Fruit fly (Drosophila melanogaster) whole organism, embryonic: ENCODE measurements around the gene veli.

Experiments used
- Asciz ChIP-seq: fragments of 200-800 bp; sonication (Bioruptor generic); optimal IDR thresholded peaks from 2 replicates; lab custom pipeline; 2017; ENCODE audit warnings: missing biosample characterization, mild to moderate bottlenecking, missing genetic modification characterization, missing genetic modification reagents
- CG14667 ChIP-seq: fragments of 200-800 bp; sonication (Bioruptor generic); IDR thresholded peaks from 2 replicates; pipeline ENCODE4 v1.3.6; 2022; ENCODE audit warnings: missing biosample characterization, missing genetic modification characterization
- CG2712 ChIP-seq: fragments of 200-800 bp; optimal IDR thresholded peaks from 3 replicates; lab custom pipeline; 2019; ENCODE audit warnings: missing biosample characterization, mild to moderate bottlenecking, missing genetic modification characterization, moderate library complexity
- CG2875 ChIP-seq: fragments of 200-800 bp; sonication (Bioruptor generic); optimal IDR thresholded peaks from 2 replicates; lab custom pipeline; 2017; ENCODE audit warnings: missing biosample characterization, mild to moderate bottlenecking, missing genetic modification characterization, missing genetic modification reagents
- CG31224 ChIP-seq: fragments of 200-800 bp; sonication (Bioruptor generic); IDR thresholded peaks from 2 replicates; pipeline ENCODE4 v1.3.6; 2022; ENCODE audit warnings: missing biosample characterization, missing genetic modification characterization
- CG31388 ChIP-seq: fragments of 200-800 bp; sonication (Bioruptor generic); optimal IDR thresholded peaks from 2 replicates; lab custom pipeline; 2016; ENCODE audit warnings: missing biosample characterization, missing genetic modification characterization
- CG32767 ChIP-seq: fragments of 200-800 bp; sonication (Bioruptor generic); IDR thresholded peaks from 2 replicates; pipeline ENCODE4 v1.3.6; 2022; ENCODE audit warnings: missing biosample characterization, missing genetic modification characterization
- CG4820 ChIP-seq: fragments of 200-800 bp; sonication (Bioruptor generic); optimal IDR thresholded peaks from 3 replicates; lab custom pipeline; 2016; ENCODE audit warnings: missing biosample characterization, missing genetic modification characterization
- CG5180 ChIP-seq: fragments of 200-800 bp; sonication (Bioruptor generic); optimal IDR thresholded peaks from 3 replicates; lab custom pipeline; 2017; ENCODE audit warnings: missing biosample characterization, missing genetic modification characterization, mild to moderate bottlenecking, moderate library complexity, missing genetic modification reagents
- CG6683 ChIP-seq: fragments of 200-800 bp; sonication (Bioruptor generic); optimal IDR thresholded peaks from 2 replicates; lab custom pipeline; 2017; ENCODE audit warnings: missing biosample characterization, mild to moderate bottlenecking, missing genetic modification characterization, missing genetic modification reagents
- CG8290 ChIP-seq, 3 experiments: fragments of 200-800 bp; sonication (Bioruptor generic); optimal IDR thresholded peaks; 2 replicates each; lab custom pipeline; 2016 to 2019; ENCODE audit warnings: missing biosample characterization in 3 of 3, missing genetic modification characterization in 3 of 3, mild to moderate bottlenecking in 2 of 3, moderate library complexity in 1 of 3
- CG9215 ChIP-seq: fragments of 200-800 bp; sonication (Bioruptor generic); IDR thresholded peaks from 2 replicates; pipeline ENCODE4 v1.3.6; 2022; ENCODE audit warnings: missing biosample characterization, missing genetic modification characterization
- CG9727 ChIP-seq: fragments of 200-800 bp; sonication (Bioruptor generic); optimal IDR thresholded peaks from 3 replicates; lab custom pipeline; 2017; ENCODE audit warnings: missing biosample characterization, mild to moderate bottlenecking, missing genetic modification characterization
- D19A ChIP-seq: fragments of 200-800 bp; optimal IDR thresholded peaks from 3 replicates; lab custom pipeline; 2019; ENCODE audit warnings: missing biosample characterization, mild to moderate bottlenecking, missing genetic modification characterization, moderate library complexity
- Deaf1 ChIP-seq: fragments of 200-800 bp; optimal IDR thresholded peaks from 3 replicates; lab custom pipeline; 2019; ENCODE audit warnings: missing biosample characterization, mild to moderate bottlenecking, missing genetic modification characterization, moderate library complexity
- Dref ChIP-seq: fragments of 200-800 bp; sonication (Bioruptor generic); IDR thresholded peaks from 2 replicates; pipeline ENCODE4 v1.3.6; 2022; ENCODE audit warnings: missing biosample characterization, missing genetic modification characterization
- ERR ChIP-seq: fragments of 200-800 bp; sonication (Bioruptor generic); optimal IDR thresholded peaks from 2 replicates; lab custom pipeline; 2016; ENCODE audit warnings: missing biosample characterization, missing genetic modification characterization
- HHEX ChIP-seq: fragments of 200-800 bp; sonication (Bioruptor generic); optimal IDR thresholded peaks from 3 replicates; lab custom pipeline; 2017; ENCODE audit warnings: missing biosample characterization, mild to moderate bottlenecking, missing genetic modification characterization, missing genetic modification reagents
- Meics ChIP-seq: fragments of 200-800 bp; sonication (Bioruptor generic); optimal IDR thresholded peaks from 2 replicates; lab custom pipeline; 2017; ENCODE audit warnings: missing biosample characterization, mild to moderate bottlenecking, missing genetic modification characterization
- Mrtf ChIP-seq: fragments of 200-800 bp; sonication (Bioruptor generic); IDR thresholded peaks from 3 replicates; pipeline ENCODE4 v1.3.6; 2022; ENCODE audit warnings: missing biosample characterization, missing genetic modification characterization
- NC2α ChIP-seq: fragments of 200-800 bp; sonication (Bioruptor generic); optimal IDR thresholded peaks from 2 replicates; lab custom pipeline; 2016; ENCODE audit warnings: missing biosample characterization, missing genetic modification characterization
- Neu2 ChIP-seq: fragments of 200-800 bp; sonication (Bioruptor generic); optimal IDR thresholded peaks from 3 replicates; lab custom pipeline; 2016; ENCODE audit warnings: missing biosample characterization, missing genetic modification characterization, borderline replicate concordance
- Oaz ChIP-seq: fragments of 200-800 bp; sonication (Bioruptor generic); IDR thresholded peaks from 2 replicates; pipeline ENCODE4 v1.3.6; 2022; ENCODE audit warnings: missing biosample characterization, missing genetic modification characterization
- Ptx1 ChIP-seq: fragments of 200-800 bp; sonication (Bioruptor generic); IDR thresholded peaks from 2 replicates; pipeline ENCODE4 v1.3.6; 2022; ENCODE audit warnings: missing biosample characterization, missing genetic modification characterization
- Rfx ChIP-seq: fragments of 200-800 bp; sonication (Bioruptor generic); IDR thresholded peaks from 2 replicates; pipeline ENCODE4 v1.3.6; 2022; ENCODE audit warnings: missing biosample characterization, missing genetic modification characterization
- Scr ChIP-seq: fragments of 200-800 bp; sonication (Bioruptor generic); IDR thresholded peaks from 2 replicates; pipeline ENCODE4 v1.3.6; 2022; ENCODE audit warnings: missing biosample characterization, missing genetic modification characterization; ENCODE audit not compliant: partially characterized antibody
- Sin3A ChIP-seq: fragments of >200 bp; optimal IDR thresholded peaks from 2 replicates; lab custom pipeline; 2018
- Sox100B ChIP-seq: fragments of 200-800 bp; sonication (Bioruptor generic); optimal IDR thresholded peaks from 3 replicates; lab custom pipeline; 2018; ENCODE audit warnings: missing biosample characterization, mild to moderate bottlenecking, missing genetic modification characterization
- Sox102F ChIP-seq: fragments of 200-800 bp; sonication (Bioruptor generic); optimal IDR thresholded peaks from 2 replicates; lab custom pipeline; 2018; ENCODE audit warnings: missing biosample characterization, mild to moderate bottlenecking, missing genetic modification characterization, moderate library complexity
- Sry-β ChIP-seq: fragments of 200-800 bp; sonication (Bioruptor generic); optimal IDR thresholded peaks from 2 replicates; lab custom pipeline; 2018; ENCODE audit warnings: missing biosample characterization, mild to moderate bottlenecking, missing genetic modification characterization, moderate library complexity
- bsh ChIP-seq, 2 experiments: fragments of 200-800 bp; sonication (Bioruptor generic); optimal IDR thresholded peaks; 2 replicates each; lab custom pipeline; 2017 to 2018; ENCODE audit warnings: mild to moderate bottlenecking in 2 of 2, missing biosample characterization in 2 of 2, missing genetic modification characterization in 2 of 2, moderate library complexity in 1 of 2
- caup ChIP-seq: fragments of 200-800 bp; sonication (Bioruptor generic); optimal IDR thresholded peaks from 3 replicates; lab custom pipeline; 2017; ENCODE audit warnings: missing biosample characterization, mild to moderate bottlenecking, missing genetic modification characterization, moderate library complexity; ENCODE audit not compliant: severe bottlenecking
- dan ChIP-seq: fragments of 200-800 bp; sonication (Bioruptor generic); IDR thresholded peaks from 2 replicates; pipeline ENCODE4 v1.3.6; 2022; ENCODE audit warnings: missing biosample characterization, missing genetic modification characterization
- gt ChIP-seq: fragments of 200-800 bp; sonication (Bioruptor generic); IDR thresholded peaks from 2 replicates; pipeline ENCODE4 v1.3.6; 2022; ENCODE audit warnings: missing biosample characterization, missing genetic modification characterization
- her ChIP-seq: fragments of 200-800 bp; sonication (Bioruptor generic); optimal IDR thresholded peaks from 2 replicates; lab custom pipeline; 2016; ENCODE audit warnings: missing biosample characterization, missing genetic modification characterization
- insv ChIP-seq, 2 experiments: fragments of 200-800 bp; sonication (Bioruptor generic); optimal IDR thresholded peaks; 3 replicates each; lab custom pipeline; 2016 to 2018; ENCODE audit warnings: missing biosample characterization in 2 of 2, missing genetic modification characterization in 2 of 2
- lola ChIP-seq, 3 experiments: fragments of >200 bp in 2 of 3; fragments of 200-800 bp in 1 of 3; sonication (Bioruptor generic) in 1 of 3; optimal IDR thresholded peaks; 2 replicates each; lab custom pipeline; 2017 to 2019; ENCODE audit warnings: missing biosample characterization in 3 of 3, missing genetic modification characterization in 3 of 3, mild to moderate bottlenecking in 1 of 3, moderate library complexity in 1 of 3
- luna ChIP-seq: fragments of 200-800 bp; sonication (Bioruptor generic); optimal IDR thresholded peaks from 2 replicates; lab custom pipeline; 2016; ENCODE audit warnings: missing biosample characterization, missing genetic modification characterization
- maf-S ChIP-seq: fragments of 200-800 bp; sonication (Bioruptor generic); optimal IDR thresholded peaks from 2 replicates; lab custom pipeline; 2016; ENCODE audit warnings: missing biosample characterization, missing genetic modification characterization
- mam ChIP-seq: fragments of 200-800 bp; sonication (Bioruptor generic); optimal IDR thresholded peaks from 3 replicates; lab custom pipeline; 2016; ENCODE audit warnings: missing biosample characterization, missing genetic modification characterization
- nom ChIP-seq: fragments of 200-800 bp; sonication (Bioruptor generic); optimal IDR thresholded peaks from 2 replicates; lab custom pipeline; 2017; ENCODE audit warnings: missing biosample characterization, missing genetic modification characterization, mild to moderate bottlenecking, moderate library complexity, missing genetic modification reagents
- oc ChIP-seq: fragments of 200-800 bp; sonication (Bioruptor generic); optimal IDR thresholded peaks from 2 replicates; lab custom pipeline; 2018; ENCODE audit warnings: missing biosample characterization, mild to moderate bottlenecking, missing genetic modification characterization, moderate library complexity
- pho ChIP-seq: fragments of 200-800 bp; sonication (Bioruptor generic); optimal IDR thresholded peaks from 2 replicates; lab custom pipeline; 2016; ENCODE audit warnings: missing biosample characterization, missing genetic modification characterization
- pita ChIP-seq: fragments of 200-800 bp; sonication (Bioruptor generic); optimal IDR thresholded peaks from 2 replicates; lab custom pipeline; 2017; ENCODE audit warnings: missing biosample characterization, mild to moderate bottlenecking, missing genetic modification characterization
- slou ChIP-seq: fragments of 200-800 bp; sonication (Bioruptor generic); optimal IDR thresholded peaks from 3 replicates; lab custom pipeline; 2016; ENCODE audit warnings: missing biosample characterization, missing genetic modification characterization
- slp2 ChIP-seq: fragments of 200-800 bp; sonication (Bioruptor generic); optimal IDR thresholded peaks from 2 replicates; lab custom pipeline; 2016; ENCODE audit warnings: missing biosample characterization, missing genetic modification characterization
- ssp ChIP-seq: fragments of 200-800 bp; sonication (Bioruptor generic); IDR thresholded peaks from 2 replicates; pipeline ENCODE4 v1.3.6; 2022; ENCODE audit warnings: missing biosample characterization, missing genetic modification characterization
- stc ChIP-seq: fragments of 200-800 bp; sonication (Bioruptor generic); IDR thresholded peaks from 2 replicates; pipeline ENCODE4 v1.3.6; 2022; ENCODE audit warnings: missing biosample characterization, missing genetic modification characterization
- wor ChIP-seq: fragments of 200-800 bp; sonication (Bioruptor generic); IDR thresholded peaks from 2 replicates; pipeline ENCODE4 v1.3.6; 2022; ENCODE audit warnings: missing biosample characterization, missing genetic modification characterization

The veli gene

dm6 chr3R:25024895-25025557 is 40.4 kb downstream of the veli start, which contains the start of the genes EMC6 and Hr96 (continued):
- TF ChIP-seq Neu2 (GFP tag; lab: Kevin White, UChicago) (peak; percentile 32), Sry-β (GFP tag; lab: Kevin White, UChicago) (peak; percentile 49), CG4820 (GFP tag; lab: Kevin White, UChicago) (peak; percentile 91), wor (GFP tag; lab: Robert Waterston, UW) (peak; percentile 79), Deaf1 (peak; percentile 79), CG8290 (GFP tag; optimal IDR thresholded peaks at IDR 0.05; lab: Kevin White, UChicago) (no peak), CG8290 (tag; optimal IDR thresholded peaks at IDR 0.05; lab: Kevin White, UChicago) (peak in 1 of 2 experiments; percentile 98), mam (GFP tag; lab: Kevin White, UChicago) (peak; percentile 96), nom (peak; percentile 80), gt (GFP tag; lab: Robert Waterston, UW) (peak; percentile 62; the same call in 1 of the 2 replicates), lola (GFP tag; optimal IDR thresholded peaks at IDR 0.05; lab: Kevin White, UChicago) (peak in 1 of 3 experiments; percentile 90), CG31224 (GFP tag; lab: Robert Waterston, UW) (peak; percentile 83), pho (GFP tag; lab: Kevin White, UChicago) (peak; percentile 96), insv (GFP tag; optimal IDR thresholded peaks at IDR 0.05; lab: Kevin White, UChicago) (peak in 1 of 2 experiments; percentile 72), Asciz (GFP tag; lab: Kevin White, UChicago) (peak; percentile 83), Meics (GFP tag; lab: Kevin White, UChicago) (peak; percentile 94), bsh (GFP tag; optimal IDR thresholded peaks at IDR 0.05; lab: Kevin White, UChicago) (peak; percentile 61 to 95), dan (GFP tag; lab: Robert Waterston, UW) (peak; percentile 65), HHEX (GFP tag; lab: Kevin White, UChicago) (peak; percentile 91), oc (tag; lab: Kevin White, UChicago) (no peak), CG5180 (GFP tag; lab: Kevin White, UChicago) (no peak), Scr (GFP tag; lab: Robert Waterston, UW) (peak; percentile 69), pita (no peak), slou (no peak), CG9215 (GFP tag; lab: Robert Waterston, UW) (peak; percentile 86), maf-S (GFP tag; lab: Kevin White, UChicago) (peak; percentile 91), CG2712 (tag; lab: Kevin White, UChicago) (peak; percentile 94), Ptx1 (peak; percentile 95), ssp (GFP tag; lab: Robert Waterston, UW) (peak; percentile 75), Sin3A (lab: Kevin White, UChicago) (peak; percentile 70), CG14667 (GFP tag; lab: Robert Waterston, UW) (peak; percentile 88), slp2 (peak; percentile 91), CG31388 (GFP tag; lab: Kevin White, UChicago) (peak; percentile 71), CG2875 (peak; percentile 81), Sox100B (GFP tag; lab: Kevin White, UChicago) (no peak), NC2α (peak; percentile 80), CG9727 (GFP tag; lab: Kevin White, UChicago) (peak; percentile 93), Dref (GFP tag; lab: Robert Waterston, UW) (peak; percentile 85), CG32767 (peak; percentile 87), luna (GFP tag; lab: Kevin White, UChicago) (peak; percentile 89), Mrtf (peak; percentile 91), caup (GFP tag; lab: Kevin White, UChicago) (peak; percentile 94), her (GFP tag; lab: Kevin White, UChicago) (peak; percentile 99), ERR (GFP tag; lab: Kevin White, UChicago) (peak; percentile 82), stc (GFP tag; lab: Robert Waterston, UW) (peak; percentile 92), CG6683 (GFP tag; lab: Kevin White, UChicago) (peak; percentile 83), Sox102F (GFP tag; lab: Kevin White, UChicago) (peak; percentile 93), Rfx (GFP tag; lab: Robert Waterston, UW) (peak; percentile 97), D19A (no peak), Oaz (GFP tag; lab: Robert Waterston, UW) (peak; percentile 93)
